Worm (Caenorhabditis elegans) whole organism, L4 larva: ENCODE measurements around the gene nhr-176.
A peak's percentile ranks its signal among the peaks of the same experiment; 100 is the strongest.

Experiments
- F37D6.2 ChIP-seq: sonication (generic microtip); optimal IDR thresholded peaks from 2 replicates; lab custom pipeline; 2016; ENCODE audit warnings: mild to moderate bottlenecking, missing genetic modification characterization, missing compliant biosample characterization
- Y105C5A.15 ChIP-seq: fragments of 200-800 bp; sonication (Bioruptor generic); IDR thresholded peaks from 2 replicates; pipeline ENCODE4 v1.3.6; 2022; ENCODE audit warnings: missing genetic modification characterization, missing compliant biosample characterization
- aly-2 ChIP-seq: sonication (generic microtip); optimal IDR thresholded peaks from 2 replicates; lab custom pipeline; 2018; ENCODE audit warnings: missing biosample characterization, missing genetic modification characterization
- ceh-82 ChIP-seq: sonication (generic microtip); optimal IDR thresholded peaks from 2 replicates; lab custom pipeline; 2017; ENCODE audit warnings: missing biosample characterization, missing genetic modification characterization
- ces-1 ChIP-seq: fragments of 150-350 bp; sonication (generic microtip); optimal IDR thresholded peaks from 4 replicates; lab custom pipeline; 2014; ENCODE audit warnings: missing biosample characterization, missing genetic modification reagents, missing genetic modification characterization
- ctbp-1 ChIP-seq: fragments of 200-800 bp; sonication (Bioruptor generic); IDR thresholded peaks from 2 replicates; pipeline ENCODE4 v1.3.6; 2022; ENCODE audit warnings: missing genetic modification reagents, missing genetic modification characterization, missing compliant biosample characterization
- dmd-8 ChIP-seq: fragments of 200-800 bp; sonication (Bioruptor generic); IDR thresholded peaks from 2 replicates; pipeline ENCODE4 v1.3.6; 2022; ENCODE audit warnings: missing genetic modification characterization, missing compliant biosample characterization
- lin-39 ChIP-seq: fragments of 150-350 bp; optimal IDR thresholded peaks from 2 replicates; lab custom pipeline; 2014; ENCODE audit warnings: missing biosample characterization, missing genetic modification reagents, missing genetic modification characterization
- madf-5 ChIP-seq, 2 experiments: fragments of 200-800 bp; sonication (Bioruptor generic); IDR thresholded peaks; 2 replicates each; pipeline ENCODE4 v1.3.6; 2022; ENCODE audit warnings: missing compliant biosample characterization in 2 of 2, missing genetic modification characterization in 2 of 2
- nhr-28 ChIP-seq: fragments of 150-350 bp; optimal IDR thresholded peaks from 2 replicates; lab custom pipeline; 2014; ENCODE audit warnings: missing biosample characterization, missing genetic modification characterization
- nhr-41 ChIP-seq: fragments of 200-800 bp; sonication (Bioruptor generic); IDR thresholded peaks from 2 replicates; pipeline ENCODE4 v1.3.6; 2022; ENCODE audit warnings: missing genetic modification reagents, missing genetic modification characterization, missing compliant biosample characterization
- nhr-6 ChIP-seq: fragments of 150-350 bp; optimal IDR thresholded peaks from 2 replicates; lab custom pipeline; 2014; ENCODE audit warnings: missing biosample characterization, missing genetic modification characterization
- unc-39 ChIP-seq: sonication (generic microtip); optimal IDR thresholded peaks from 2 replicates; lab custom pipeline; 2017; ENCODE audit warnings: missing biosample characterization, missing genetic modification characterization
- unc-62 ChIP-seq, 3 experiments: fragments of 150-350 bp in 1 of 3; sonication (generic microtip); optimal IDR thresholded peaks in 2 of 3; peaks in 1 of 3; 1 replicate in 1 of 3; 2 replicates in 2 of 3; lab custom pipeline; 2014 to 2017; ENCODE audit warnings: missing biosample characterization in 3 of 3, missing genetic modification characterization in 3 of 3, missing genetic modification reagents in 3 of 3, missing genotype in 1 of 3

DNA sequence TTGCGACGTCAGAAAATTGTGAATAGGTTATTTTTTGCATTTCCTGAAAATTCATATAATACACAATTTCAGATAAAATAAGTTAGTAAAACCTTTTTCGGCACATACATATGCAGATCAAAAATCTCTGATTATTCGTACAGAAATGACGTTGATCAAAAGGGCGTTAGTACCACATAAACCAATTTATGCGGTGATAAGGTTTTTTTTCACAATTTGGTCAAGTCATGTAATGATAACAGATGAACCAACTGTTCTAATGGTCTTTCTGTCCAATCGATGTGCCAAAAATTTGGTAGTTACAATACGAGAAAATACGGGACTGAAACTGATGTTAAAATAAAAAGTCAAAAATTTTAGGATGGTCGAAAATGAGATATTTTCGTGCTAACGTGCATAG, 8.9 kb downstream of the nhr-176 start:
- TF ChIP-seq ceh-82 (no peak), nhr-28 (tag; lab: Kevin White, UChicago) (peak; percentile 84), unc-62 (GFP tag; optimal IDR thresholded peaks at IDR 0.05 in 1 of 2; lab: Kevin White, UChicago) (peak in 1 of 2 experiments; percentile 0), unc-62 (tag; optimal IDR thresholded peaks at IDR 0.05; lab: Kevin White, UChicago) (no peak), unc-39 (tag; lab: Kevin White, UChicago) (no peak), dmd-8 (GFP tag; lab: Robert Waterston, UW) (no peak), lin-39 (tag; lab: Kevin White, UChicago) (no peak), ces-1 (GFP tag; lab: Kevin White, UChicago) (no peak), madf-5 (GFP tag; IDR thresholded peaks at IDR 0.05; lab: Robert Waterston, UW) (no peak), ctbp-1 (no peak), aly-2 (tag; lab: Kevin White, UChicago) (no peak), F37D6.2 (tag; lab: Kevin White, UChicago) (no peak), nhr-6 (tag; lab: Kevin White, UChicago) (no peak), Y105C5A.15 (GFP tag; lab: Robert Waterston, UW) (no peak), nhr-41 (no peak)
